Worm (Caenorhabditis elegans) whole organism, L2 larva: ENCODE results near the gene C17G10.13.

Experiments
- C34F6.9 ChIP-seq: fragments of 150-350 bp; optimal IDR thresholded peaks from 2 replicates; lab custom pipeline; 2014; ENCODE audit warnings: missing biosample characterization, missing genetic modification characterization
- F13H6.1 ChIP-seq: sonication (generic microtip); optimal IDR thresholded peaks from 2 replicates; lab custom pipeline; 2016; ENCODE audit warnings: missing genetic modification characterization, missing compliant biosample characterization
- R02D3.7 ChIP-seq: fragments of 150-350 bp; optimal IDR thresholded peaks from 2 replicates; lab custom pipeline; 2014; ENCODE audit warnings: missing biosample characterization, missing genetic modification characterization
- Y55F3AM.14 ChIP-seq: fragments of 200-800 bp; sonication (Bioruptor generic); optimal IDR thresholded peaks from 2 replicates; lab custom pipeline; 2018; ENCODE audit warnings: mild to moderate bottlenecking, missing genetic modification characterization, missing compliant biosample characterization
- ZK546.5 ChIP-seq: sonication (generic microtip); optimal IDR thresholded peaks from 2 replicates; lab custom pipeline; 2017; ENCODE audit warnings: missing biosample characterization, missing genetic modification characterization
- alr-1 ChIP-seq: fragments of 150-350 bp; optimal IDR thresholded peaks from 2 replicates; lab custom pipeline; 2014; ENCODE audit warnings: missing biosample characterization, missing genetic modification characterization
- aly-2 ChIP-seq: fragments of 150-350 bp; optimal IDR thresholded peaks from 2 replicates; lab custom pipeline; 2014; ENCODE audit warnings: missing biosample characterization, missing genetic modification characterization
- ama-1 ChIP-seq: fragments of 150-350 bp; optimal IDR thresholded peaks from 2 replicates; lab custom pipeline; 2018; ENCODE audit warnings: inconsistent platforms
- blmp-1 ChIP-seq: sonication (generic microtip); optimal IDR thresholded peaks from 2 replicates; lab custom pipeline; 2017; ENCODE audit warnings: missing genetic modification characterization, mild to moderate bottlenecking, missing compliant biosample characterization, antibody characterized with exemption, moderate library complexity; ENCODE audit not compliant: insufficient read depth
- ceh-16 ChIP-seq: fragments of 150-350 bp; optimal IDR thresholded peaks from 2 replicates; lab custom pipeline; 2014; ENCODE audit warnings: missing biosample characterization, missing genetic modification characterization
- ceh-82 ChIP-seq: fragments of 150-350 bp; optimal IDR thresholded peaks from 2 replicates; lab custom pipeline; 2014; ENCODE audit warnings: missing biosample characterization, missing genetic modification characterization
- crh-2 ChIP-seq: sonication (generic microtip); optimal IDR thresholded peaks from 2 replicates; lab custom pipeline; 2017; ENCODE audit warnings: missing biosample characterization, missing genetic modification characterization
- dmd-4 ChIP-seq: sonication (generic microtip); optimal IDR thresholded peaks from 2 replicates; lab custom pipeline; 2017; ENCODE audit warnings: missing biosample characterization, missing genetic modification characterization
- egl-27 ChIP-seq: sonication (generic microtip); optimal IDR thresholded peaks from 3 replicates; lab custom pipeline; 2017; ENCODE audit warnings: missing biosample characterization, missing genetic modification reagents, missing genetic modification characterization
- elt-1 ChIP-seq: fragments of 150-350 bp; optimal IDR thresholded peaks from 2 replicates; lab custom pipeline; 2014; ENCODE audit warnings: missing biosample characterization, missing genetic modification characterization
- elt-3 ChIP-seq: sonication (generic microtip); optimal IDR thresholded peaks from 2 replicates; lab custom pipeline; 2017; ENCODE audit warnings: missing biosample characterization, missing genetic modification characterization
- fos-1 ChIP-seq: fragments of 150-350 bp; optimal IDR thresholded peaks from 2 replicates; lab custom pipeline; 2014; ENCODE audit warnings: missing biosample characterization, missing genetic modification characterization
- gmeb-1 ChIP-seq: fragments of 150-350 bp; optimal IDR thresholded peaks from 2 replicates; lab custom pipeline; 2014; ENCODE audit warnings: missing biosample characterization, missing genetic modification characterization
- lin-11 ChIP-seq: fragments of 150-350 bp; sonication (generic microtip); optimal IDR thresholded peaks from 2 replicates; lab custom pipeline; 2014; ENCODE audit warnings: missing biosample characterization, missing genetic modification characterization, inconsistent platforms, mixed read lengths
- lin-13 ChIP-seq: fragments of 150-350 bp; optimal IDR thresholded peaks from 2 replicates; lab custom pipeline; 2014; ENCODE audit warnings: missing biosample characterization, missing genetic modification reagents, missing genetic modification characterization
- lin-39 ChIP-seq: fragments of 150-350 bp; optimal IDR thresholded peaks from 2 replicates; lab custom pipeline; 2014; ENCODE audit warnings: missing biosample characterization, missing genetic modification reagents, missing genetic modification characterization
- lsy-2 ChIP-seq, 2 experiments: fragments of 150-350 bp in 1 of 2; sonication (generic microtip) in 1 of 2; optimal IDR thresholded peaks; 2 replicates each; lab custom pipeline; 2014 to 2017; ENCODE audit warnings: missing biosample characterization in 2 of 2, missing genetic modification characterization in 2 of 2
- mab-5 ChIP-seq: fragments of 150-350 bp; optimal IDR thresholded peaks from 2 replicates; lab custom pipeline; 2014; ENCODE audit warnings: missing biosample characterization, missing genetic modification characterization
- mbf-1 ChIP-seq: sonication (generic microtip); optimal IDR thresholded peaks from 2 replicates; lab custom pipeline; 2017; ENCODE audit warnings: missing biosample characterization, missing genetic modification characterization
- mdl-1 ChIP-seq, 2 experiments: fragments of 150-350 bp in 1 of 2; sonication (generic microtip) in 1 of 2; optimal IDR thresholded peaks; 2 replicates each; lab custom pipeline; 2017; ENCODE audit warnings: missing biosample characterization in 2 of 2, missing genetic modification characterization in 2 of 2
- nhr-10 ChIP-seq: sonication (generic microtip); optimal IDR thresholded peaks from 2 replicates; lab custom pipeline; 2017; ENCODE audit warnings: missing biosample characterization, missing genetic modification characterization
- nhr-11 ChIP-seq: fragments of 150-350 bp; optimal IDR thresholded peaks from 2 replicates; lab custom pipeline; 2014; ENCODE audit warnings: missing biosample characterization, missing genetic modification characterization
- nhr-12 ChIP-seq: fragments of 150-350 bp; optimal IDR thresholded peaks from 2 replicates; lab custom pipeline; 2014; ENCODE audit warnings: missing biosample characterization, missing genetic modification characterization
- nhr-129 ChIP-seq: fragments of 150-350 bp; optimal IDR thresholded peaks from 2 replicates; lab custom pipeline; 2014; ENCODE audit warnings: missing biosample characterization, missing genetic modification characterization
- nhr-21 ChIP-seq: fragments of 150-350 bp; optimal IDR thresholded peaks from 2 replicates; lab custom pipeline; 2014; ENCODE audit warnings: missing biosample characterization, missing genetic modification characterization
- nhr-23 ChIP-seq: fragments of 150-350 bp; optimal IDR thresholded peaks from 2 replicates; lab custom pipeline; 2014; ENCODE audit warnings: missing biosample characterization, missing genetic modification reagents, missing genetic modification characterization
- nhr-237 ChIP-seq: fragments of 150-350 bp; optimal IDR thresholded peaks from 2 replicates; lab custom pipeline; 2014; ENCODE audit warnings: missing biosample characterization, missing genetic modification characterization
- nhr-25 ChIP-seq: fragments of 150-350 bp; sonication (generic microtip); optimal IDR thresholded peaks from 3 replicates; lab custom pipeline; 2014; ENCODE audit warnings: missing biosample characterization, missing genetic modification characterization
- nhr-6 ChIP-seq: fragments of 150-350 bp; optimal IDR thresholded peaks from 2 replicates; lab custom pipeline; 2014; ENCODE audit warnings: missing biosample characterization, missing genetic modification characterization
- nhr-77 ChIP-seq: fragments of 150-350 bp; optimal IDR thresholded peaks from 2 replicates; lab custom pipeline; 2014; ENCODE audit warnings: missing biosample characterization, missing genetic modification characterization
- peb-1 ChIP-seq: fragments of 150-350 bp; optimal IDR thresholded peaks from 2 replicates; lab custom pipeline; 2014; ENCODE audit warnings: missing biosample characterization, missing genetic modification characterization
- sem-4 ChIP-seq: fragments of 150-350 bp; optimal IDR thresholded peaks from 2 replicates; lab custom pipeline; 2014; ENCODE audit warnings: missing biosample characterization, missing genetic modification reagents, missing genetic modification characterization
- skn-1 ChIP-seq: sonication (generic microtip); optimal IDR thresholded peaks from 2 replicates; lab custom pipeline; 2017; ENCODE audit warnings: missing biosample characterization, missing genetic modification characterization
- sma-3 ChIP-seq: sonication (generic microtip); optimal IDR thresholded peaks from 2 replicates; lab custom pipeline; 2016; ENCODE audit warnings: missing genetic modification reagents, missing genetic modification characterization, missing compliant biosample characterization
- sma-9 ChIP-seq, 2 experiments: fragments of 150-350 bp in 1 of 2; sonication (generic microtip) in 1 of 2; optimal IDR thresholded peaks; 2 replicates each; lab custom pipeline; 2014 to 2016; ENCODE audit warnings: missing genetic modification characterization in 2 of 2, mild to moderate bottlenecking in 1 of 2, missing biosample characterization in 1 of 2, missing compliant biosample characterization in 1 of 2, missing genetic modification reagents in 1 of 2, moderate library complexity in 1 of 2
- snpc-4 ChIP-seq: fragments of 150-350 bp; optimal IDR thresholded peaks from 2 replicates; lab custom pipeline; 2014; ENCODE audit warnings: missing biosample characterization, missing genetic modification characterization
- unc-39 ChIP-seq: fragments of 150-350 bp; optimal IDR thresholded peaks from 2 replicates; lab custom pipeline; 2014; ENCODE audit warnings: missing biosample characterization, missing genetic modification characterization
- unc-55 ChIP-seq: fragments of 150-350 bp; sonication (generic microtip); optimal IDR thresholded peaks from 3 replicates; lab custom pipeline; 2014; ENCODE audit warnings: missing biosample characterization, missing genetic modification reagents, missing genetic modification characterization
- unc-62 ChIP-seq: fragments of 150-350 bp; optimal IDR thresholded peaks from 2 replicates; lab custom pipeline; 2014; ENCODE audit warnings: missing biosample characterization, missing genetic modification reagents, missing genetic modification characterization
- zag-1 ChIP-seq: fragments of 150-350 bp; optimal IDR thresholded peaks from 2 replicates; lab custom pipeline; 2014; ENCODE audit warnings: missing biosample characterization, missing genetic modification characterization
- ztf-1 ChIP-seq: fragments of 200-800 bp; sonication (Bioruptor generic); conservative IDR thresholded peaks from 2 replicates; pipeline ENCODE4 v1.3.6; 2022; ENCODE audit warnings: missing genetic modification characterization, missing compliant biosample characterization
- ztf-11 ChIP-seq: sonication (generic microtip); optimal IDR thresholded peaks from 2 replicates; lab custom pipeline; 2017; ENCODE audit warnings: missing biosample characterization, missing genetic modification characterization
- ztf-4 ChIP-seq: fragments of 150-350 bp; optimal IDR thresholded peaks from 2 replicates; lab custom pipeline; 2014; ENCODE audit warnings: missing biosample characterization, missing genetic modification characterization

Gene C17G10.13

ce11 chrII:5572082-5572746 lies 17.4 kb downstream of the C17G10.13 start:
- TF ChIP-seq zag-1 (tag; lab: Kevin White, UChicago) (no peak), nhr-237 (tag; lab: Kevin White, UChicago) (no peak), nhr-25 (peak; percentile 61), snpc-4 (tag; lab: Kevin White, UChicago) (no peak), skn-1 (tag; lab: Kevin White, UChicago) (peak; percentile 79), nhr-11 (no peak), unc-55 (GFP tag; lab: Kevin White, UChicago) (no peak), unc-39 (no peak), blmp-1 (tag; lab: Kevin White, UChicago) (no peak), C34F6.9 (tag; lab: Kevin White, UChicago) (peak; percentile 24), lin-39 (tag; lab: Kevin White, UChicago) (no peak), alr-1 (tag; lab: Kevin White, UChicago) (no peak), unc-62 (GFP tag; lab: Kevin White, UChicago) (no peak), dmd-4 (tag; lab: Kevin White, UChicago) (no peak), lin-11 (no peak), nhr-23 (tag; lab: Kevin White, UChicago) (no peak), peb-1 (tag; lab: Kevin White, UChicago) (no peak), mbf-1 (tag; lab: Kevin White, UChicago) (no peak), lin-13 (GFP tag; lab: Kevin White, UChicago) (no peak), ceh-82 (tag; lab: Kevin White, UChicago) (no peak), mdl-1 (tag; optimal IDR thresholded peaks at IDR 0.05; lab: Kevin White, UChicago) (no peak), lsy-2 (tag; optimal IDR thresholded peaks at IDR 0.05; lab: Kevin White, UChicago) (peak in 1 of 2 experiments; percentile 59), sem-4 (no peak), ceh-16 (tag; lab: Kevin White, UChicago) (no peak), sma-3 (peak; percentile 69), aly-2 (no peak), nhr-12 (no peak), ztf-1 (GFP tag; lab: Robert Waterston, UW) (no peak), nhr-129 (tag; lab: Kevin White, UChicago) (peak; percentile 47), crh-2 (tag; lab: Kevin White, UChicago) (peak; percentile 67), sma-9 (GFP tag; optimal IDR thresholded peaks at IDR 0.05; lab: Kevin White, UChicago) (peak; percentile 85), sma-9 (tag; optimal IDR thresholded peaks at IDR 0.05; lab: Kevin White, UChicago) (no peak), nhr-10 (tag; lab: Kevin White, UChicago) (peak; percentile 77), ama-1 (lab: Kevin White, UChicago) (no peak), Y55F3AM.14 (GFP tag; lab: Kevin White, UChicago) (no peak), ztf-4 (tag; lab: Kevin White, UChicago) (no peak), gmeb-1 (no peak), ztf-11 (tag; lab: Kevin White, UChicago) (no peak), mab-5 (tag; lab: Kevin White, UChicago) (no peak), nhr-21 (tag; lab: Kevin White, UChicago) (peak; percentile 83), nhr-77 (tag; lab: Kevin White, UChicago) (no peak), elt-1 (tag; lab: Kevin White, UChicago) (no peak), egl-27 (tag; lab: Kevin White, UChicago) (no peak), F13H6.1 (peak; percentile 61), fos-1 (no peak), nhr-6 (tag; lab: Kevin White, UChicago) (no peak), ZK546.5 (tag; lab: Kevin White, UChicago) (no peak), R02D3.7 (tag; lab: Kevin White, UChicago) (no peak), elt-3 (tag; lab: Kevin White, UChicago) (no peak)
